Fruit fly (Drosophila melanogaster) whole organism, embryonic: ENCODE data around the gene CG8419.

Source experiments
- CG11085 ChIP-seq: fragments of 200-800 bp; sonication (Bioruptor generic); IDR thresholded peaks from 2 replicates; pipeline ENCODE4 v1.3.6; 2022; ENCODE audit warnings: missing biosample characterization, missing genetic modification characterization
- Sin3A ChIP-seq: fragments of >200 bp; optimal IDR thresholded peaks from 2 replicates; lab custom pipeline; 2018
- dmrt99B ChIP-seq: fragments of 200-800 bp; sonication (Bioruptor generic); optimal IDR thresholded peaks from 2 replicates; lab custom pipeline; 2018; ENCODE audit warnings: missing biosample characterization, mild to moderate bottlenecking, missing genetic modification characterization, moderate library complexity
- h ChIP-seq: fragments of >200 bp; optimal IDR thresholded peaks from 2 replicates; lab custom pipeline; 2017
- pnt ChIP-seq: fragments of 200-800 bp; sonication (Bioruptor generic); optimal IDR thresholded peaks from 3 replicates; lab custom pipeline; 2016; ENCODE audit warnings: missing biosample characterization, missing genetic modification characterization

- TF ChIP-seq dmrt99B = no peak
- TF ChIP-seq Sin3A (lab: Kevin White, UChicago) = no peak
- no peak for TF ChIP-seq CG11085 (GFP tag; lab: Robert Waterston, UW)
- no peak for TF ChIP-seq pnt (GFP tag; lab: Kevin White, UChicago)
- TF ChIP-seq h = no peak
Measured at dm6 chr2L:8239032-8239650, 33.2 kb downstream of the CG8419 start.
